Fruit fly (Drosophila melanogaster): ENCODE results near the gene CG12194.

Gene CG12194

dm6 chr2L:4810044-4810609, 28.0 kb upstream of the CG12194 start (continued):
- TF ChIP-seq lz (GFP tag; optimal IDR thresholded peaks at IDR 0.05): peak; percentile 26
- TF ChIP-seq CG11762 (GFP tag; optimal IDR thresholded peaks at IDR 0.05; ENCODE audit: insufficient read depth): no peak
- peak; percentile 10 for TF ChIP-seq Ets96B (tag; optimal IDR thresholded peaks at IDR 0.05)
- TF ChIP-seq CG8319 (GFP tag; optimal IDR thresholded peaks at IDR 0.05): no peak
- no peak for TF ChIP-seq CG34406 (GFP tag; optimal IDR thresholded peaks at IDR 0.05)
- peak; percentile 25 for TF ChIP-seq vri (GFP tag; optimal IDR thresholded peaks at IDR 0.05)
- TF ChIP-seq CG8632 (GFP tag; optimal IDR thresholded peaks at IDR 0.05): no peak
- TF ChIP-seq CG6854 (GFP tag; optimal IDR thresholded peaks at IDR 0.05): peak; percentile 79
- no peak for TF ChIP-seq salr (GFP tag; optimal IDR thresholded peaks at IDR 0.05)
- no peak for TF ChIP-seq CG32006 (GFP tag; optimal IDR thresholded peaks at IDR 0.05)
- peak; percentile 42 for TF ChIP-seq CG3919 (GFP tag; optimal IDR thresholded peaks at IDR 0.05)
- TF ChIP-seq esn (GFP tag; optimal IDR thresholded peaks at IDR 0.05): peak; percentile 49
- TF ChIP-seq Met (GFP tag; optimal IDR thresholded peaks at IDR 0.05): peak; percentile 28
- no peak for TF ChIP-seq fd59A (GFP tag; optimal IDR thresholded peaks at IDR 0.05)
- no peak for TF ChIP-seq CG31627 (GFP tag; optimal IDR thresholded peaks at IDR 0.05)
- no peak for TF ChIP-seq Hr38 (GFP tag; optimal IDR thresholded peaks at IDR 0.05)
- no peak for TF ChIP-seq Eip93F (GFP tag; optimal IDR thresholded peaks at IDR 0.05)
- no peak for TF ChIP-seq CG9139 (GFP tag; optimal IDR thresholded peaks at IDR 0.05)

dm6 chr2L:4810697-4811490, 27.3 kb upstream of the CG12194 start:
- TF ChIP-seq pdm3 (GFP tag; optimal IDR thresholded peaks at IDR 0.05) (peak; percentile 64), CG8632 (GFP tag; optimal IDR thresholded peaks at IDR 0.05) (peak; percentile 71), CG10669 (GFP tag; optimal IDR thresholded peaks at IDR 0.05) (peak; percentile 58), CG32006 (GFP tag; optimal IDR thresholded peaks at IDR 0.05) (peak; percentile 85), Hr39 (GFP tag; optimal IDR thresholded peaks at IDR 0.05) (peak; percentile 59), CG6276 (GFP tag; optimal IDR thresholded peaks at IDR 0.05) (peak; percentile 67), lz (GFP tag; optimal IDR thresholded peaks at IDR 0.05) (peak; percentile 62), acj6 (GFP tag; optimal IDR thresholded peaks at IDR 0.05) (peak; percentile 62), CG6792 (GFP tag; optimal IDR thresholded peaks at IDR 0.05) (peak; percentile 65), vri (GFP tag; optimal IDR thresholded peaks at IDR 0.05) (peak; percentile 17), eg (GFP tag; IDR thresholded peaks at IDR 0.05) (0 out of 3 replicates have a peak, but pooled peaks have one; percentile 6), fkh (GFP tag; optimal IDR thresholded peaks at IDR 0.05) (peak; percentile 57), net (GFP tag; optimal IDR thresholded peaks at IDR 0.05) (peak; percentile 57), Sox14 (GFP tag; optimal IDR thresholded peaks at IDR 0.05) (peak; percentile 56), Smox (GFP tag; optimal IDR thresholded peaks at IDR 0.05) (peak; percentile 65), CG1621 (tag; optimal IDR thresholded peaks at IDR 0.05) (no peak), CG15336 (GFP tag; IDR thresholded peaks at IDR 0.05) (peak; percentile 66), Met (GFP tag; optimal IDR thresholded peaks at IDR 0.05) (peak; percentile 72), Hr4 (GFP tag; optimal IDR thresholded peaks at IDR 0.05) (peak; percentile 64), dsx (GFP tag; optimal IDR thresholded peaks at IDR 0.05; ENCODE audit: poor library complexity, severe bottlenecking) (peak; percentile 15), svp (GFP tag) (no peak), Sox15 (GFP tag; optimal IDR thresholded peaks at IDR 0.05) (peak; percentile 32), CG7368 (GFP tag; optimal IDR thresholded peaks at IDR 0.05) (no peak), CG9139 (GFP tag; optimal IDR thresholded peaks at IDR 0.05) (peak; percentile 11), CG6163 (GFP tag; IDR thresholded peaks at IDR 0.05) (no peak; the same call in 2 of the 3 replicates), Eip78C (GFP tag) (peak; percentile 95), dac (GFP tag; optimal IDR thresholded peaks at IDR 0.05) (peak; percentile 7), CG6808 (GFP tag; optimal IDR thresholded peaks at IDR 0.05) (peak; percentile 77), esn (GFP tag; optimal IDR thresholded peaks at IDR 0.05) (peak; percentile 83), CG16779 (tag; optimal IDR thresholded peaks at IDR 0.05) (no peak), CG34406 (GFP tag; optimal IDR thresholded peaks at IDR 0.05) (peak; percentile 57), CG11902 (GFP tag; optimal IDR thresholded peaks at IDR 0.05) (peak; percentile 46), ss (GFP tag; optimal IDR thresholded peaks at IDR 0.05) (peak; percentile 39 to 63), CG3032 (tag; optimal IDR thresholded peaks at IDR 0.05) (peak; percentile 69), CG11294 (GFP tag; IDR thresholded peaks at IDR 0.05) (no peak), Eip75B (GFP tag; optimal IDR thresholded peaks at IDR 0.05) (peak; percentile 50), OdsH (GFP tag; optimal IDR thresholded peaks at IDR 0.05) (peak; percentile 70), CG31627 (GFP tag; optimal IDR thresholded peaks at IDR 0.05) (peak; percentile 56)

All from whole organism, prepupa.